Worm (Caenorhabditis elegans) whole organism, early embryonic: ENCODE measurements around the gene R08C7.4.

ENCODE experiments used
- ama-1 ChIP-seq: fragments of 150-350 bp; optimal IDR thresholded peaks from 2 replicates; lab custom pipeline; 2014
- ceh-36 ChIP-seq: sonication (generic microtip); optimal IDR thresholded peaks from 2 replicates; lab custom pipeline; 2016; ENCODE audit warnings: missing genetic modification characterization, inconsistent platforms, missing compliant biosample characterization
- hmg-4 ChIP-seq: fragments of 200-800 bp; sonication (Bioruptor generic); optimal IDR thresholded peaks from 2 replicates; lab custom pipeline; 2018; ENCODE audit warnings: mild to moderate bottlenecking, missing genetic modification characterization, missing compliant biosample characterization
- scrt-1 ChIP-seq: fragments of 200-800 bp; sonication (Bioruptor generic); IDR thresholded peaks from 2 replicates; pipeline ENCODE4 v1.3.6; 2022; ENCODE audit warnings: missing genetic modification characterization, missing compliant biosample characterization
- tbx-37 ChIP-seq: fragments of 200-800 bp; sonication (Bioruptor generic); conservative IDR thresholded peaks from 2 replicates; pipeline ENCODE4 v1.3.6; 2022; ENCODE audit warnings: missing genetic modification reagents, missing genetic modification characterization, missing compliant biosample characterization
- tra-4 ChIP-seq: sonication (generic microtip); optimal IDR thresholded peaks from 2 replicates; lab custom pipeline; 2017; ENCODE audit warnings: missing genetic modification characterization, missing compliant biosample characterization

DNA sequence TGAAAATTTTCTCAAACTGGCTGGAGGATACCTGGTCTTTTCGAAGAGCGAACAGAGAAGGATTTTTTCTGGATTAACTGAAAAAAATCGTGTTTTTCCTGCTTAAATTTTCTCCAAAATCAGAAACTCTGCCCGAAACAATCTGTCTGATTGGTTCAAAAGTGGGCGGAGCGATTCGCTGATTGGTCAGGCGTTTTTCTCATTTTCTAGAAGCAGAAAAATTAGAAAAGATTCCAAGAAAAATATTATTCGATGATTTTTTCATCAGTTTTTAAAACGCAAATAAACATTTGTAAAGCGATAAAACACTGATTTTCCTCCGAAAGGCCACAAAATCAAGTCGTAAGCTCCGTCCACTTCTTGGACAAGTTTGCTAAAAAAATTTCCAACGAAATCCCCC is 35.9 kb upstream of the R08C7.4 start:
- TF ChIP-seq ceh-36 (no peak), hmg-4 (GFP tag; lab: Kevin White, UChicago) (no peak), ama-1 (no peak), tbx-37 (no peak), scrt-1 (GFP tag; lab: Robert Waterston, UW) (no peak), tra-4 (tag; lab: Kevin White, UChicago) (no peak)
